Worm (Caenorhabditis elegans) whole organism, mixed stage, embryonic: Measurements from ENCODE around the gene pcn-1.

ENCODE experiments used
- ceh-39 ChIP-seq: fragments of 150-350 bp; optimal IDR thresholded peaks from 2 replicates; lab custom pipeline; 2014; ENCODE audit warnings: missing biosample characterization, missing genetic modification characterization
- ceh-43 ChIP-seq: fragments of 200-800 bp; sonication (Bioruptor generic); optimal IDR thresholded peaks from 2 replicates; lab custom pipeline; 2018; ENCODE audit warnings: mild to moderate bottlenecking, missing genetic modification characterization, moderate library complexity, missing compliant biosample characterization
- elt-1 ChIP-seq: sonication (generic microtip); optimal IDR thresholded peaks from 2 replicates; lab custom pipeline; 2017; ENCODE audit warnings: missing genetic modification characterization, mild to moderate bottlenecking, missing compliant biosample characterization, antibody characterized with exemption, moderate library complexity, borderline replicate concordance; ENCODE audit not compliant: insufficient read depth
- elt-3 ChIP-seq: fragments of 150-350 bp; optimal IDR thresholded peaks from 2 replicates; lab custom pipeline; 2014; ENCODE audit warnings: missing biosample characterization, missing genetic modification characterization
- flh-1 ChIP-seq: fragments of 200-800 bp; sonication (Bioruptor generic); optimal IDR thresholded peaks from 2 replicates; lab custom pipeline; 2018; ENCODE audit warnings: mild to moderate bottlenecking, missing genetic modification characterization, moderate library complexity, missing compliant biosample characterization
- ham-2 ChIP-seq: fragments of 200-800 bp; sonication (Bioruptor generic); optimal IDR thresholded peaks from 2 replicates; lab custom pipeline; 2018; ENCODE audit warnings: mild to moderate bottlenecking, missing genetic modification characterization, missing compliant biosample characterization
- lin-13 ChIP-seq: fragments of 150-350 bp; optimal IDR thresholded peaks from 2 replicates; lab custom pipeline; 2014; ENCODE audit warnings: missing biosample characterization, missing genetic modification characterization
- lin-32 ChIP-seq: fragments of 200-800 bp; sonication (Bioruptor generic); optimal IDR thresholded peaks from 2 replicates; lab custom pipeline; 2018; ENCODE audit warnings: mild to moderate bottlenecking, missing genetic modification characterization, missing compliant biosample characterization
- mab-5 ChIP-seq: fragments of 150-350 bp; optimal IDR thresholded peaks from 2 replicates; lab custom pipeline; 2014; ENCODE audit warnings: missing biosample characterization, missing genetic modification characterization
- mep-1 ChIP-seq: fragments of 150-350 bp; optimal IDR thresholded peaks from 2 replicates; lab custom pipeline; 2017; ENCODE audit warnings: missing biosample characterization, missing genetic modification reagents, missing genetic modification characterization, inconsistent platforms
- mls-2 ChIP-seq: sonication (generic microtip); optimal IDR thresholded peaks from 2 replicates; lab custom pipeline; 2016; ENCODE audit warnings: mild to moderate bottlenecking, missing genetic modification characterization, moderate library complexity, missing compliant biosample characterization
- pha-4 ChIP-seq: fragments of 150-350 bp; optimal IDR thresholded peaks from 2 replicates; lab custom pipeline; 2018; ENCODE audit warnings: missing biosample characterization, missing genetic modification reagents, missing genetic modification characterization
- sem-2 ChIP-seq: fragments of 200-800 bp; sonication (Bioruptor generic); optimal IDR thresholded peaks from 2 replicates; lab custom pipeline; 2018; ENCODE audit warnings: mild to moderate bottlenecking, missing genetic modification characterization, missing compliant biosample characterization
- zip-8 ChIP-seq: fragments of 150-350 bp; optimal IDR thresholded peaks from 2 replicates; lab custom pipeline; 2014; ENCODE audit warnings: missing biosample characterization, missing genetic modification characterization

pcn-1 gene

DNA sequence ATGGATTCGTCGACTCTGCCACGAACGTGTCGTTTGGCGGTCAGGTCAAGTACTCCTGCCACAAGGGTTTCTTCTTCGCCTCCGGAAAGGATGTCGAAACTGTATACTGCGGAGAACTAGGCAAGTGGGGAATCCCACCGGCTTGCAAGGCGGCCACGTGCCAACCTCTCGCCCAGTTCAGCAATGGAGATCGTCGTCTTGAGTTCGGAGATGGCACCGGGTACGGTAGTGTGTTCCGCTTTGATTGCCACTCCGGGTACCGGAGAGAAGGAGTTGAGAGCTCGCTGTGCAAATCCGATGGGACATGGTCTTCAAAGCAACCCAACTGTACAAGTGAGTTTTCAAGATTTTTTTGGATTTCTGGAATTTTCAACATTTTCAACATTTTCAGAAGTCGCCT, 49.6 kb downstream of the pcn-1 start:
- TF ChIP-seq lin-32 (GFP tag; lab: Kevin White, UChicago) (no peak), ceh-39 (tag; lab: Kevin White, UChicago) (no peak), elt-3 (tag; lab: Kevin White, UChicago) (no peak), sem-2 (GFP tag; lab: Kevin White, UChicago) (no peak)

DNA sequence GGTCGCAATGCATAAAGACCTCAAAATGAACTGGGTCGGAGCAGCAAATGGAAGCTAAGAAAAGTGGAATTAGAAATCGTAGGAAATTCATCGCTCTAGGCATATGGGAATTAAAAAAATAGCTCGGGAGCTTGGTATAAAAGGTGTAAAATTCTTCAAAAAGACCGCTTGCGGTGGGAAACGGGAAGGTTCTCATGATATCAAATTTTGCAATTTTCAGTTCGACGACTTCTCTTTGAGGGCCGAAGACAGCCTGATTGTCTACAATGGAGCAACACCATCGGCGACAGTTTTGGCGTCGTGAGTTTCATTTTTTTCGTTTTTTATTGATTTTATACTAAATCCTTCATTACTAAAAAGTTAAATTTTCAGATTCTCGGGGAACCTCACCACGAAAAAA, 50.7 kb downstream of the pcn-1 start, which contains the start of gene F47C12.8:
TSS of gene F47C12.8 (minus strand) at position 101 of the 400 bp plus-strand sequence.
- no peak for TF ChIP-seq mls-2 (tag; lab: Kevin White, UChicago)
- TF ChIP-seq sem-2 (GFP tag; lab: Kevin White, UChicago), result no peak
- no peak for TF ChIP-seq flh-1 (GFP tag; lab: Kevin White, UChicago)
- TF ChIP-seq pha-4, result no peak
- TF ChIP-seq lin-13 (tag; lab: Kevin White, UChicago), result no peak
- no peak for TF ChIP-seq lin-32 (GFP tag; lab: Kevin White, UChicago)
- no peak for TF ChIP-seq ham-2 (GFP tag; lab: Kevin White, UChicago)
- TF ChIP-seq ceh-43, result no peak
- no peak for TF ChIP-seq zip-8 (tag; lab: Kevin White, UChicago)
- no peak for TF ChIP-seq mep-1 (tag; lab: Kevin White, UChicago)
- no peak for TF ChIP-seq mab-5 (tag; lab: Kevin White, UChicago)
- TF ChIP-seq elt-1 (tag; lab: Kevin White, UChicago), result no peak
